Worm (Caenorhabditis elegans) whole organism, late embryonic: ENCODE results near the gene F59E11.2.

Source experiments
- C08G9.2 ChIP-seq: sonication (generic microtip); optimal IDR thresholded peaks from 2 replicates; lab custom pipeline; 2016; ENCODE audit warnings: mild to moderate bottlenecking, missing genetic modification characterization, moderate library complexity, missing compliant biosample characterization
- K09A11.1 ChIP-seq: sonication (generic microtip); optimal IDR thresholded peaks from 2 replicates; lab custom pipeline; 2017; ENCODE audit warnings: antibody characterized with exemption, mild to moderate bottlenecking, missing genetic modification characterization, missing compliant biosample characterization; ENCODE audit not compliant: insufficient read depth
- T23F11.4 ChIP-seq: fragments of 200-800 bp; sonication (Bioruptor generic); optimal IDR thresholded peaks from 2 replicates; lab custom pipeline; 2018; ENCODE audit warnings: mild to moderate bottlenecking, missing genetic modification characterization, missing compliant biosample characterization
- ama-1 ChIP-seq: fragments of 150-350 bp; optimal IDR thresholded peaks from 2 replicates; lab custom pipeline; 2014
- ceh-14 ChIP-seq: sonication (generic microtip); optimal IDR thresholded peaks from 2 replicates; lab custom pipeline; 2016; ENCODE audit warnings: missing genotype, missing genetic modification characterization, missing compliant biosample characterization
- ceh-18 ChIP-seq: sonication (generic microtip); optimal IDR thresholded peaks from 2 replicates; lab custom pipeline; 2016; ENCODE audit warnings: missing genetic modification characterization, missing compliant biosample characterization
- ceh-30 ChIP-seq: fragments of 150-350 bp; optimal IDR thresholded peaks from 2 replicates; lab custom pipeline; 2014; ENCODE audit warnings: missing biosample characterization, missing genetic modification characterization
- ceh-31 ChIP-seq: sonication (generic microtip); optimal IDR thresholded peaks from 2 replicates; lab custom pipeline; 2016; ENCODE audit warnings: missing genetic modification characterization, missing compliant biosample characterization
- ceh-45 ChIP-seq: fragments of 200-800 bp; sonication (Bioruptor generic); IDR thresholded peaks from 2 replicates; pipeline ENCODE4 v1.3.6; 2022; ENCODE audit warnings: missing genetic modification reagents, missing genetic modification characterization, missing compliant biosample characterization
- ceh-48 ChIP-seq: sonication (generic microtip); optimal IDR thresholded peaks from 2 replicates; lab custom pipeline; 2016; ENCODE audit warnings: missing genetic modification characterization, inconsistent platforms, missing compliant biosample characterization
- ceh-6 ChIP-seq: fragments of 200-800 bp; sonication (Bioruptor generic); optimal IDR thresholded peaks from 2 replicates; lab custom pipeline; 2018; ENCODE audit warnings: mild to moderate bottlenecking, missing genetic modification characterization, missing compliant biosample characterization
- ceh-9 ChIP-seq: sonication (generic microtip); optimal IDR thresholded peaks from 2 replicates; lab custom pipeline; 2016; ENCODE audit warnings: mild to moderate bottlenecking, missing genetic modification characterization, inconsistent platforms, missing compliant biosample characterization
- dmd-4 ChIP-seq: sonication (generic microtip); optimal IDR thresholded peaks from 2 replicates; lab custom pipeline; 2016; ENCODE audit warnings: borderline replicate concordance, missing genetic modification characterization, missing compliant biosample characterization
- dve-1 ChIP-seq: sonication (generic microtip); optimal IDR thresholded peaks from 2 replicates; lab custom pipeline; 2017; ENCODE audit warnings: antibody characterized with exemption, mild to moderate bottlenecking, missing genetic modification characterization, missing compliant biosample characterization
- eyg-1 ChIP-seq: sonication (generic microtip); optimal IDR thresholded peaks from 2 replicates; lab custom pipeline; 2016; ENCODE audit warnings: missing genotype, missing genetic modification characterization, missing compliant biosample characterization
- fax-1 ChIP-seq: sonication (generic microtip); optimal IDR thresholded peaks from 2 replicates; lab custom pipeline; 2016; ENCODE audit warnings: missing genotype, missing genetic modification characterization, missing compliant biosample characterization
- hlh-13 ChIP-seq: fragments of 200-800 bp; sonication (Bioruptor generic); optimal IDR thresholded peaks from 2 replicates; lab custom pipeline; 2018; ENCODE audit warnings: mild to moderate bottlenecking, missing genetic modification characterization, missing compliant biosample characterization
- hlh-30 ChIP-seq: sonication (generic microtip); optimal IDR thresholded peaks from 2 replicates; lab custom pipeline; 2017; ENCODE audit warnings: antibody characterized with exemption, missing genetic modification characterization, missing compliant biosample characterization; ENCODE audit not compliant: insufficient read depth
- lim-6 ChIP-seq: sonication (generic microtip); optimal IDR thresholded peaks from 2 replicates; lab custom pipeline; 2016; ENCODE audit warnings: missing genetic modification characterization, missing compliant biosample characterization
- madf-2 ChIP-seq: sonication (generic microtip); optimal IDR thresholded peaks from 2 replicates; lab custom pipeline; 2017; ENCODE audit warnings: missing genetic modification characterization, missing compliant biosample characterization
- mec-3 ChIP-seq: sonication (generic microtip); optimal IDR thresholded peaks from 2 replicates; lab custom pipeline; 2016; ENCODE audit warnings: borderline replicate concordance, missing genetic modification characterization, missing compliant biosample characterization
- nhr-232 ChIP-seq: sonication (generic microtip); optimal IDR thresholded peaks from 2 replicates; lab custom pipeline; 2016; ENCODE audit warnings: missing genetic modification characterization, missing compliant biosample characterization
- pag-3 ChIP-seq: sonication (generic microtip); optimal IDR thresholded peaks from 2 replicates; lab custom pipeline; 2016; ENCODE audit warnings: missing compliant biosample characterization, missing genetic modification characterization, borderline replicate concordance
- pat-9 ChIP-seq: fragments of 200-800 bp; sonication (Bioruptor generic); optimal IDR thresholded peaks from 2 replicates; lab custom pipeline; 2018; ENCODE audit warnings: mild to moderate bottlenecking, missing genetic modification characterization, moderate library complexity, missing compliant biosample characterization
- pax-1 ChIP-seq: fragments of 150-350 bp; optimal IDR thresholded peaks from 2 replicates; lab custom pipeline; 2014; ENCODE audit warnings: missing biosample characterization, missing genetic modification characterization
- pros-1 ChIP-seq: fragments of 150-350 bp; optimal IDR thresholded peaks from 2 replicates; lab custom pipeline; 2014; ENCODE audit warnings: missing biosample characterization, missing genetic modification reagents, missing genetic modification characterization
- ref-2 ChIP-seq: sonication (generic microtip); optimal IDR thresholded peaks from 2 replicates; lab custom pipeline; 2016; ENCODE audit warnings: missing genetic modification characterization, missing compliant biosample characterization
- sdc-2 ChIP-seq: sonication (generic microtip); optimal IDR thresholded peaks from 2 replicates; lab custom pipeline; 2016; ENCODE audit warnings: missing genotype, missing genetic modification characterization, missing compliant biosample characterization
- sox-2 ChIP-seq: fragments of 200-800 bp; sonication (Bioruptor generic); IDR thresholded peaks from 2 replicates; pipeline ENCODE4 v1.3.6; 2022; ENCODE audit warnings: missing genetic modification reagents, missing genetic modification characterization, missing compliant biosample characterization
- sox-4 ChIP-seq: sonication (generic microtip); optimal IDR thresholded peaks from 2 replicates; lab custom pipeline; 2017; ENCODE audit warnings: mild to moderate bottlenecking, missing genetic modification characterization, inconsistent platforms, missing compliant biosample characterization
- syd-9 ChIP-seq: sonication (generic microtip); optimal IDR thresholded peaks from 2 replicates; lab custom pipeline; 2016; ENCODE audit warnings: mild to moderate bottlenecking, missing genetic modification characterization, moderate library complexity, missing compliant biosample characterization
- tbx-2 ChIP-seq: sonication (generic microtip); optimal IDR thresholded peaks from 2 replicates; lab custom pipeline; 2016; ENCODE audit warnings: missing genetic modification characterization, missing compliant biosample characterization
- ttx-3 ChIP-seq: sonication (generic microtip); optimal IDR thresholded peaks from 2 replicates; lab custom pipeline; 2016; ENCODE audit warnings: missing genetic modification reagents, missing genetic modification characterization, missing compliant biosample characterization
- unc-3 ChIP-seq, 2 experiments: fragments of 200-800 bp in 1 of 2; sonication (Bioruptor generic) in 1 of 2; sonication (generic microtip) in 1 of 2; conservative IDR thresholded peaks in 1 of 2; optimal IDR thresholded peaks in 1 of 2; 2 replicates each; pipeline versions ENCODE4 v1.3.6 to Lab custom; 2016 to 2022; ENCODE audit warnings: missing compliant biosample characterization in 2 of 2, missing genetic modification characterization in 2 of 2, missing genetic modification reagents in 1 of 2
- unc-42 ChIP-seq: sonication (generic microtip); optimal IDR thresholded peaks from 2 replicates; lab custom pipeline; 2016; ENCODE audit warnings: missing genotype, missing genetic modification characterization, missing compliant biosample characterization
- unc-55 ChIP-seq: sonication (generic microtip); optimal IDR thresholded peaks from 2 replicates; lab custom pipeline; 2017; ENCODE audit warnings: missing biosample characterization, missing genetic modification reagents, missing genetic modification characterization
- zip-5 ChIP-seq: sonication (generic microtip); optimal IDR thresholded peaks from 2 replicates; lab custom pipeline; 2016; ENCODE audit warnings: missing genetic modification characterization, missing compliant biosample characterization

F59E11.2 gene

DNA sequence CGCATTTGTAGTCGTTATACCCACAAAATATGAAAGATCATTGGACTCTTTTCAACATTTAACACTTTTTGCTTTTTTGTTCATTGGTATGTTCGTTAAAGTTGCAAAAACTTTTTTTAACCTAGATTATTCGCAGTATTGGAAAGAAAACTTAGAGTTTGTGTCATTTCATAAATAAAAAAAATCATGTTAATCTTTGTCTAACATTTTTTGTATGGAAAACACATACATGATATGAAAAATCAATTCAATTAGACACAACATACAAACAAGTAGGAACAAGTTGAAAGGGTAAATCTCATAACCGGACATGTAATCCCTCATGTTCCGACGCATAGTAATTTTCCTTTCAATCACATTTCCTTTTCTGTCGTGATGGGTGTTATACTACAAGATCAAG is at the start of gene F59E11.2:
F59E11.2 (plus strand) TSS at position 301 of the 400 bp plus-strand sequence.
- TF ChIP-seq tbx-2 (no peak), ttx-3 (tag; lab: Kevin White, UChicago) (no peak), ceh-14 (tag; lab: Kevin White, UChicago) (no peak), ama-1 (lab: Kevin White, UChicago) (no peak), ceh-9 (no peak), ceh-6 (no peak), mec-3 (tag; lab: Kevin White, UChicago) (no peak)

ce11 chrV:8956387-8957095 is 44.7 kb upstream of the F59E11.2 start, which contains the start of gene ttc-17:
ttc-17 (plus strand) TSS chrV:8957045.
- TF ChIP-seq fax-1 (no peak), dve-1 (tag; lab: Kevin White, UChicago) (no peak), ceh-14 (tag; lab: Kevin White, UChicago) (no peak), unc-3 (GFP tag; conservative IDR thresholded peaks at IDR 0.05; lab: Robert Waterston, UW) (no peak), unc-3 (tag; optimal IDR thresholded peaks at IDR 0.05; lab: Kevin White, UChicago) (no peak), sdc-2 (tag; lab: Kevin White, UChicago) (no peak), pag-3 (tag; lab: Kevin White, UChicago) (no peak), unc-42 (no peak), ceh-48 (no peak), zip-5 (tag; lab: Kevin White, UChicago) (no peak), unc-55 (no peak), madf-2 (tag; lab: Kevin White, UChicago) (no peak), hlh-30 (tag; lab: Kevin White, UChicago) (no peak), K09A11.1 (tag; lab: Kevin White, UChicago) (no peak), C08G9.2 (tag; lab: Kevin White, UChicago) (no peak), eyg-1 (no peak), nhr-232 (tag; lab: Kevin White, UChicago) (no peak), ceh-18 (tag; lab: Kevin White, UChicago) (no peak), dmd-4 (tag; lab: Kevin White, UChicago) (no peak), ceh-9 (no peak)

DNA sequence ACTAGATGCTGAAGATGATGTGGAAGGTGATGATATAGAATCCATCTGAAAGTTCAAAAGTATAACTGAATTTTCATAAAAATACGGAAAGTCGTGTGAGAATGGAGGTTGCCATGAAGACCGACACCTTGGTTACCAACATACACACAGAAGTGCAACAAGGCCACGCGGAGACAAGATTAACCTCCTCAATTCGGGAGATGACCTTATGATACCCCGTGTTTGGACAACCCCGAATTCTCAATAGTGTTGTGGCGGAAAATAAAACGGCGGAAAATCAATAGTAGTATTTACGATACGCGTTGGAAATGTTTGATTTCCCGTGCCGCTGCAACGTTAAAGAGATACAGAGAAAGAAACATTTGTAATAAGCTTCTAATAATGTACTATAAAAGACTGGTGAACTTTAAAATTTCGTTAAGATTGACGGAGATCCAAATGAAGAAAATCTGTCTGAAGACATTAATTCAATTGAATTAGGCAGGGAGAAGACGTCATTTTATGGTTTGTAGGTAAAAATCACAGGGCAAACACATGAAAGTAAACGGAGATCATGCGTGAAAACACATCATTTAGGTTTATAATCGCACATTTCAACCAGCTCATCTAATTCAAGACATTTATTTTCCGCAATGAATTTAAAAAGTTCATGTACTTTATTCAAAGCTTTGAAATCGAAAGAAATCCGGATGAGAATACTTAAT is 37.1 kb upstream of the F59E11.2 start, which contains the start of gene nhr-44:
nhr-44 (minus strand) TSS at position 51 of the 704 bp plus-strand sequence.
- TF ChIP-seq ceh-45 (no peak), pax-1 (peak; percentile 53)

- TF ChIP-seq sox-4 (tag; lab: Kevin White, UChicago) (no peak), ref-2 (tag; lab: Kevin White, UChicago) (no peak), ceh-30 (tag; lab: Kevin White, UChicago) (no peak), unc-42 (no peak)
These were observed 35.2 kb upstream of the F59E11.2 start, which contains the start of gene nhr-219 for ce11 chrV:8966086-8966485. nhr-219 (minus strand) TSS chrV:8966186.

DNA sequence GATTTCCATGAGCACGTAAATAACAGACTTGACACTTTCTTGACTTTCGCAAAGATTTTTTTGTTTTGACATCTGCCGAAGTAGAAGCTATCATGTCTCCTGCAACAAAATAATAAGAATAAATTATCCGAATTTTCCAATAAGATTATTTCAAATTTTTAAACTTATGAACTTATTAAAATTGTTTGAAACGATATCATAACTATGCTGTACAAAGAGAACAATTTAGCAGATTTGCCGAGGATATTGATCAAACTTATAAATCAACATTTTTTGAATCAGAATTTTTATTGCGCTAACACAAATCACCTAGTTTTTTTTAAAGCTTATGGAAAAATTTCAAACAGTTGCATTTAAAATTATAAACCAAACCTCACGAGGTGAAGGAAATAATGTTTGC is 29.0 kb upstream of the F59E11.2 start, which contains the start of gene nhr-195:
nhr-195 (minus strand) TSS at position 101 of the 400 bp plus-strand sequence.
- TF ChIP-seq ceh-45 (no peak), dve-1 (tag; lab: Kevin White, UChicago) (no peak), pat-9 (tag; lab: Kevin White, UChicago) (no peak), pros-1 (no peak), ama-1 (lab: Kevin White, UChicago) (no peak), ceh-30 (tag; lab: Kevin White, UChicago) (no peak), lim-6 (no peak), unc-55 (no peak), hlh-13 (GFP tag; lab: Kevin White, UChicago) (no peak), T23F11.4 (GFP tag; lab: Kevin White, UChicago) (no peak), nhr-232 (tag; lab: Kevin White, UChicago) (no peak), unc-42 (no peak), syd-9 (no peak), C08G9.2 (tag; lab: Kevin White, UChicago) (no peak), ceh-31 (tag; lab: Kevin White, UChicago) (no peak), sox-2 (GFP tag; lab: Robert Waterston, UW) (no peak)
